Worm (Caenorhabditis elegans) whole organism, young adult: ENCODE measurements around the gene twk-12.

Source experiments
- C06A6.2 ChIP-seq: fragments of 200-800 bp; sonication (Bioruptor generic); conservative IDR thresholded peaks from 2 replicates; pipeline ENCODE4 v1.3.6; 2022; ENCODE audit warnings: missing genetic modification characterization, missing compliant biosample characterization
- F22D6.2 ChIP-seq: sonication (generic microtip); optimal IDR thresholded peaks from 2 replicates; lab custom pipeline; 2016; ENCODE audit warnings: mild to moderate bottlenecking, missing genetic modification characterization, missing compliant biosample characterization
- F55B11.4 ChIP-seq: sonication (generic microtip); optimal IDR thresholded peaks from 2 replicates; lab custom pipeline; 2016; ENCODE audit warnings: missing compliant biosample characterization, missing genetic modification characterization, borderline replicate concordance; ENCODE audit not compliant: insufficient read depth
- K11D2.4 ChIP-seq: fragments of 200-800 bp; sonication (Bioruptor generic); IDR thresholded peaks from 2 replicates; pipeline ENCODE4 v1.3.6; 2022; ENCODE audit warnings: missing genetic modification reagents, missing genetic modification characterization, missing compliant biosample characterization
- Y67H2A.10 ChIP-seq: fragments of 200-800 bp; sonication (Bioruptor generic); conservative IDR thresholded peaks from 2 replicates; pipeline ENCODE4 v1.3.6; 2022; ENCODE audit warnings: missing genetic modification reagents, missing genetic modification characterization, missing compliant biosample characterization
- Y79H2A.3 ChIP-seq: fragments of 200-800 bp; sonication (Bioruptor generic); conservative IDR thresholded peaks from 2 replicates; pipeline ENCODE4 v1.3.6; 2022; ENCODE audit warnings: missing genetic modification reagents, missing genetic modification characterization, missing compliant biosample characterization
- Y95B8A.8 ChIP-seq: fragments of 200-800 bp; sonication (Bioruptor generic); IDR thresholded peaks from 2 replicates; pipeline ENCODE4 v1.3.6; 2022; ENCODE audit warnings: missing genetic modification reagents, missing genetic modification characterization, missing compliant biosample characterization
- ZK185.1 ChIP-seq: sonication (generic microtip); optimal IDR thresholded peaks from 2 replicates; lab custom pipeline; 2016; ENCODE audit warnings: mild to moderate bottlenecking, missing genetic modification characterization, missing compliant biosample characterization; ENCODE audit not compliant: poor library complexity, severe bottlenecking
- aptf-2 ChIP-seq: fragments of 200-800 bp; sonication (Bioruptor generic); conservative IDR thresholded peaks from 2 replicates; pipeline ENCODE4 v1.3.6; 2022; ENCODE audit warnings: missing genetic modification reagents, missing genetic modification characterization, missing compliant biosample characterization
- athp-1 ChIP-seq: sonication (generic microtip); optimal IDR thresholded peaks from 2 replicates; lab custom pipeline; 2017; ENCODE audit warnings: mild to moderate bottlenecking, missing genetic modification characterization, missing compliant biosample characterization
- attf-3 ChIP-seq: fragments of 200-800 bp; sonication (Bioruptor generic); conservative IDR thresholded peaks from 2 replicates; pipeline ENCODE4 v1.3.6; 2022; ENCODE audit warnings: missing genetic modification reagents, missing genetic modification characterization, missing compliant biosample characterization
- attf-5 ChIP-seq: fragments of 200-800 bp; sonication (Bioruptor generic); optimal IDR thresholded peaks from 2 replicates; lab custom pipeline; 2018; ENCODE audit warnings: mild to moderate bottlenecking, missing genetic modification characterization, missing compliant biosample characterization
- attf-6 ChIP-seq: fragments of 200-800 bp; sonication (Bioruptor generic); IDR thresholded peaks from 2 replicates; pipeline ENCODE4 v1.3.6; 2022; ENCODE audit warnings: missing genetic modification reagents, missing genetic modification characterization, missing compliant biosample characterization
- cebp-1 ChIP-seq, 2 experiments: fragments of 200-800 bp in 1 of 2; sonication (Bioruptor generic) in 1 of 2; sonication (generic microtip) in 1 of 2; IDR thresholded peaks in 1 of 2; optimal IDR thresholded peaks in 1 of 2; 2 replicates each; pipeline versions ENCODE4 v1.3.6 to Lab custom; 2017 to 2022; ENCODE audit warnings: missing compliant biosample characterization in 2 of 2, missing genetic modification characterization in 2 of 2, mild to moderate bottlenecking in 1 of 2, missing genetic modification reagents in 1 of 2, moderate library complexity in 1 of 2
- ceh-100 ChIP-seq: fragments of 200-800 bp; sonication (Bioruptor generic); IDR thresholded peaks from 2 replicates; pipeline ENCODE4 v1.3.6; 2022; ENCODE audit warnings: missing genetic modification reagents, missing genetic modification characterization, missing compliant biosample characterization
- ceh-58 ChIP-seq: fragments of 200-800 bp; sonication (Bioruptor generic); IDR thresholded peaks from 2 replicates; pipeline ENCODE4 v1.3.6; 2022; ENCODE audit warnings: missing genetic modification characterization, missing compliant biosample characterization
- ceh-91 ChIP-seq: fragments of 200-800 bp; sonication (Bioruptor generic); IDR thresholded peaks from 2 replicates; pipeline ENCODE4 v1.3.6; 2022; ENCODE audit warnings: missing genetic modification reagents, missing genetic modification characterization, missing compliant biosample characterization
- dpff-1 ChIP-seq: sonication (generic microtip); optimal IDR thresholded peaks from 2 replicates; lab custom pipeline; 2017; ENCODE audit warnings: mild to moderate bottlenecking, missing genetic modification characterization, missing compliant biosample characterization
- dpl-1 ChIP-seq: fragments of 150-350 bp; optimal IDR thresholded peaks from 2 replicates; lab custom pipeline; 2014; ENCODE audit warnings: missing biosample characterization, missing genetic modification reagents, missing genetic modification characterization
- efl-1 ChIP-seq: fragments of 150-350 bp; optimal IDR thresholded peaks from 2 replicates; lab custom pipeline; 2014; ENCODE audit warnings: missing biosample characterization, missing genetic modification reagents, missing genetic modification characterization
- egrh-3 ChIP-seq: fragments of 200-800 bp; sonication (Bioruptor generic); IDR thresholded peaks from 2 replicates; pipeline ENCODE4 v1.3.6; 2022; ENCODE audit warnings: missing genetic modification reagents, missing genetic modification characterization, missing compliant biosample characterization
- ekl-4 ChIP-seq: fragments of 200-800 bp; sonication (Bioruptor generic); IDR thresholded peaks from 2 replicates; pipeline ENCODE4 v1.3.6; 2022; ENCODE audit warnings: missing genetic modification reagents, missing genetic modification characterization, missing compliant biosample characterization
- fkh-3 ChIP-seq: sonication (generic microtip); optimal IDR thresholded peaks from 2 replicates; lab custom pipeline; 2016; ENCODE audit warnings: mild to moderate bottlenecking, missing genetic modification characterization, missing compliant biosample characterization
- lin-54 ChIP-seq: fragments of 200-800 bp; sonication (Bioruptor generic); optimal IDR thresholded peaks from 2 replicates; lab custom pipeline; 2018; ENCODE audit warnings: mild to moderate bottlenecking, missing genetic modification characterization, missing compliant biosample characterization
- lsy-27 ChIP-seq: sonication (generic microtip); optimal IDR thresholded peaks from 2 replicates; lab custom pipeline; 2017; ENCODE audit warnings: missing genetic modification characterization, mild to moderate bottlenecking, missing compliant biosample characterization, antibody characterized with exemption, missing genotype, borderline replicate concordance; ENCODE audit not compliant: insufficient read depth
- madf-6 ChIP-seq: fragments of 200-800 bp; sonication (Bioruptor generic); IDR thresholded peaks from 2 replicates; pipeline ENCODE4 v1.3.6; 2022; ENCODE audit warnings: missing genetic modification reagents, missing genetic modification characterization, missing compliant biosample characterization
- madf-8 ChIP-seq: fragments of 200-800 bp; sonication (Bioruptor generic); conservative IDR thresholded peaks from 2 replicates; pipeline ENCODE4 v1.3.6; 2022; ENCODE audit warnings: missing genetic modification reagents, missing genetic modification characterization, missing compliant biosample characterization
- mcd-1 ChIP-seq: fragments of 200-800 bp; sonication (Bioruptor generic); IDR thresholded peaks from 2 replicates; pipeline ENCODE4 v1.3.6; 2022; ENCODE audit warnings: missing genetic modification reagents, missing genetic modification characterization, missing compliant biosample characterization
- nfya-2 ChIP-seq: fragments of 200-800 bp; sonication (Bioruptor generic); IDR thresholded peaks from 2 replicates; pipeline ENCODE4 v1.3.6; 2022; ENCODE audit warnings: missing genetic modification reagents, missing genetic modification characterization, missing compliant biosample characterization
- nhr-80 ChIP-seq: sonication (generic microtip); optimal IDR thresholded peaks from 2 replicates; lab custom pipeline; 2016; ENCODE audit warnings: missing genetic modification characterization, missing compliant biosample characterization
- pbrm-1 ChIP-seq: fragments of 200-800 bp; sonication (Bioruptor generic); IDR thresholded peaks from 2 replicates; pipeline ENCODE4 v1.3.6; 2022; ENCODE audit warnings: missing genetic modification reagents, missing genetic modification characterization, missing compliant biosample characterization
- repo-1 ChIP-seq: sonication (generic microtip); optimal IDR thresholded peaks from 2 replicates; lab custom pipeline; 2017; ENCODE audit warnings: mild to moderate bottlenecking, missing genetic modification characterization, missing compliant biosample characterization
- sea-2 ChIP-seq: fragments of 200-800 bp; sonication (Bioruptor generic); IDR thresholded peaks from 2 replicates; pipeline ENCODE4 v1.3.6; 2022; ENCODE audit warnings: missing genetic modification characterization, missing compliant biosample characterization
- snpc-4 ChIP-seq, 5 experiments: fragments of 150-350 bp in 1 of 5; sonication (generic microtip) in 4 of 5; optimal IDR thresholded peaks; 2 replicates each; lab custom pipeline; 2014 to 2018; ENCODE audit warnings: missing genetic modification characterization in 5 of 5, missing biosample characterization in 3 of 5, antibody characterized with exemption in 2 of 5, mild to moderate bottlenecking in 2 of 5, missing compliant biosample characterization in 2 of 5, missing genotype in 2 of 5, moderate library complexity in 2 of 5, missing genetic modification reagents in 1 of 5
- tbp1 ChIP-seq: fragments of 200-800 bp; sonication (Bioruptor generic); optimal IDR thresholded peaks from 2 replicates; lab custom pipeline; 2018; ENCODE audit warnings: mild to moderate bottlenecking, missing genetic modification characterization, missing compliant biosample characterization
- unc-130 ChIP-seq: sonication (generic microtip); optimal IDR thresholded peaks from 2 replicates; lab custom pipeline; 2016; ENCODE audit warnings: missing genetic modification reagents, missing genetic modification characterization, missing compliant biosample characterization
- ztf-22 ChIP-seq: fragments of 200-800 bp; sonication (Bioruptor generic); optimal IDR thresholded peaks from 2 replicates; lab custom pipeline; 2018; ENCODE audit warnings: mild to moderate bottlenecking, missing genetic modification characterization, moderate library complexity, missing compliant biosample characterization
- ztf-25 ChIP-seq: fragments of 200-800 bp; sonication (Bioruptor generic); IDR thresholded peaks from 2 replicates; pipeline ENCODE4 v1.3.6; 2022; ENCODE audit warnings: missing genetic modification reagents, missing genetic modification characterization, missing compliant biosample characterization

twk-12 gene

ce11 chrV:10661417-10661945, 5.9 kb upstream of the twk-12 start, which contains the start of gene sqv-4 (continued):
- TF ChIP-seq ekl-4 (no peak), F55B11.4 (tag; lab: Kevin White, UChicago) (no peak), mcd-1 (GFP tag; lab: Robert Waterston, UW) (no peak), attf-3 (GFP tag; lab: Robert Waterston, UW) (no peak), lsy-27 (tag; lab: Kevin White, UChicago) (no peak), K11D2.4 (GFP tag; lab: Robert Waterston, UW) (no peak), efl-1 (GFP tag; lab: Kevin White, UChicago) (peak; percentile 51), lin-54 (GFP tag; lab: Kevin White, UChicago) (peak; percentile 77), Y67H2A.10 (GFP tag; lab: Robert Waterston, UW) (no peak), nfya-2 (GFP tag; lab: Robert Waterston, UW) (no peak), ztf-25 (GFP tag; lab: Robert Waterston, UW) (no peak), ZK185.1 (tag; lab: Kevin White, UChicago) (no peak), madf-6 (GFP tag; lab: Robert Waterston, UW) (peak; percentile 76), repo-1 (tag; lab: Kevin White, UChicago) (no peak), attf-5 (peak; percentile 64), ceh-91 (GFP tag; lab: Robert Waterston, UW) (peak; percentile 47; the same call in 1 of the 2 replicates), madf-8 (peak; percentile 55), aptf-2 (no peak), snpc-4 (GFP tag; optimal IDR thresholded peaks at IDR 0.05; lab: Kevin White, UChicago) (no peak), snpc-4 (tag; optimal IDR thresholded peaks at IDR 0.05; lab: Kevin White, UChicago) (no peak), dpff-1 (no peak), unc-130 (GFP tag; lab: Kevin White, UChicago) (no peak), tbp1 (GFP tag; lab: Kevin White, UChicago) (no peak)

DNA sequence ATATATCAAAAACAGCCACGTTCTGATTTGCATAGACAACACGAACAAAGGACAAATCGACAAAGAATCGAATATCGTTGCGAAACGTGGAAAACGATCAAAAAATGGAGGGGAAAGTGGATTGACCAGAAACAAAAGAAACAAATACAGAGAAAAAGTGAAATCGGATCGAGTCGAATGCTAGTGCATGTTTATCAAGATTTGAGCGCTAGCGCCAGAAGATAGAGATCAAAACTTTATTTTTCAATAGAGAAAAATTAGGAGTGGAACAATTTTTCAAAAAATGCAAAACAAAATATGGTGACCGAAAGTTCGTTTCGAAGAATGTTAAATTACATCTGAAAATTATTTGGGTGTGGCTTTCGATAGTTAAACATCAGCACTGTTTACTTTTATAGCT, 5.4 kb upstream of the twk-12 start:
- peak; percentile 40 for TF ChIP-seq madf-8
- TF ChIP-seq efl-1 (GFP tag; lab: Kevin White, UChicago), result peak; percentile 71
- peak; percentile 14 for TF ChIP-seq dpl-1 (GFP tag; lab: Kevin White, UChicago)
- TF ChIP-seq Y95B8A.8 (GFP tag; lab: Robert Waterston, UW), result no peak

DNA sequence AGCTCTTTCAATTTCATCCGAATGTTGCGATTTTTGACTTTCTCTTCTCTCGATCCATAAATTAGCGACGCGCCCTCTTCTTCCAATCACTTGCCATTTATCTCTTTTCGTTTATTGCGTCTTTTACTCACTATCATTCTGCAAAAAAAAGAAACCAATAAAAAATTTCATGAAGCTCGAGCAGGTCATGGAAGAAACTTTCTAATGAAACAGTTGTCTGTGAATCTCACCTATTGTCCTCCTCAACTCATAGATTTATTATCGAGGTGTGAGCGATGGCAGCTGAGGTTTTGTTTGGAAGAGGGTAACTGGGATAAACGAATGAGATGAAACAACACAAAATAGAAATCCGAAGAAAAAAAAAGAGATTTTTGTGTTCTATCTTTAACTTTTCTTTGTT, 3.1 kb upstream of the twk-12 start:
- no peak for TF ChIP-seq C06A6.2 (GFP tag; lab: Robert Waterston, UW)
- no peak for TF ChIP-seq ceh-100
- no peak for TF ChIP-seq Y79H2A.3 (GFP tag; lab: Robert Waterston, UW)
- TF ChIP-seq attf-6 (GFP tag; lab: Robert Waterston, UW), result no peak
- TF ChIP-seq ceh-58 (GFP tag; lab: Robert Waterston, UW), result no peak
- TF ChIP-seq athp-1 (tag; lab: Kevin White, UChicago), result no peak
- no peak for TF ChIP-seq egrh-3 (GFP tag; lab: Robert Waterston, UW)
- no peak for TF ChIP-seq F22D6.2 (tag; lab: Kevin White, UChicago)
- no peak for TF ChIP-seq ekl-4

- TF ChIP-seq fkh-3 (tag; lab: Kevin White, UChicago), result no peak
- no peak for TF ChIP-seq sea-2 (GFP tag; lab: Robert Waterston, UW)
- no peak for TF ChIP-seq cebp-1 (GFP tag; IDR thresholded peaks at IDR 0.05; lab: Robert Waterston, UW)
- TF ChIP-seq cebp-1 (tag; optimal IDR thresholded peaks at IDR 0.05; lab: Kevin White, UChicago), result no peak
- TF ChIP-seq nhr-80 (tag; lab: Kevin White, UChicago), result no peak
- TF ChIP-seq pbrm-1 (GFP tag; lab: Robert Waterston, UW), result no peak
- TF ChIP-seq ztf-22, result no peak
Measured at ce11 chrV:10670817-10671216, 3.4 kb downstream of the twk-12 start.
